Worm (Caenorhabditis elegans): Measurements from ENCODE around the gene F42C5.5.

F42C5.5 gene

DNA sequence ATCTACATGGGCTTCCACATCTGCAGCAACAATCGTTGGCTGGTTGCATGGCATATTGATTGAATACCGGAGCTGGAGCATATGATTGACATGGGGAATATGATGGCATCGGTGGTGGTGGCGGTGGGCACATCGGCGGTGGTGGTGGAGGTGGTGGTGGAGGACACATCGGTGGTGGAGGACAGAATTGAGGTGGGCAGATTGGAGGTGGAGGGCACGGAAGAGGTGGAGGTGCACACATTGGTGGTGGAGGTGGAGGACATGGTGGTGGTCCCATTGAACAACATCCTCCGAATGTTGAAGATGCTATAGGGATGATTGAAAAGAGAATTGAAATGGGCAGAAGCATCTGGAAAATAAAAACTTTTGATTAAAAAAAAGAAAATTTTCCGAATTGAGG is 16.4 kb upstream of the F42C5.5 start, which contains the start of gene grl-4:
TSS of gene grl-4 (minus strand) at position 351 of the 400 bp plus-strand sequence.
- no peak for TF ChIP-seq ceh-39 (tag; optimal IDR thresholded peaks at IDR 0.05)
- TF ChIP-seq sptf-1 (tag; optimal IDR thresholded peaks at IDR 0.05) = peak; percentile 5

ce11 chrIV:7309678-7310077 is 15.7 kb upstream of the F42C5.5 start:
- no peak for TF ChIP-seq bed-3 (GFP tag; optimal IDR thresholded peaks at IDR 0.05)
- no peak for TF ChIP-seq nhr-12 (tag; optimal IDR thresholded peaks at IDR 0.05)
- no peak for TF ChIP-seq pha-4 (tag; optimal IDR thresholded peaks at IDR 0.05)
- no peak for TF ChIP-seq unc-39 (tag; optimal IDR thresholded peaks at IDR 0.05)
- TF ChIP-seq sptf-1 (tag; optimal IDR thresholded peaks at IDR 0.05) = no peak
- TF ChIP-seq cnd-1 (tag; optimal IDR thresholded peaks at IDR 0.05) = no peak
- no peak for TF ChIP-seq ztf-11 (tag; optimal IDR thresholded peaks at IDR 0.05)
- TF ChIP-seq hlh-1 (tag; optimal IDR thresholded peaks at IDR 0.05) = no peak
- TF ChIP-seq flh-1 (GFP tag; optimal IDR thresholded peaks at IDR 0.05) = no peak
- TF ChIP-seq blmp-1 (tag; optimal IDR thresholded peaks at IDR 0.05) = no peak
- TF ChIP-seq mls-2 (tag; optimal IDR thresholded peaks at IDR 0.05) = no peak

DNA sequence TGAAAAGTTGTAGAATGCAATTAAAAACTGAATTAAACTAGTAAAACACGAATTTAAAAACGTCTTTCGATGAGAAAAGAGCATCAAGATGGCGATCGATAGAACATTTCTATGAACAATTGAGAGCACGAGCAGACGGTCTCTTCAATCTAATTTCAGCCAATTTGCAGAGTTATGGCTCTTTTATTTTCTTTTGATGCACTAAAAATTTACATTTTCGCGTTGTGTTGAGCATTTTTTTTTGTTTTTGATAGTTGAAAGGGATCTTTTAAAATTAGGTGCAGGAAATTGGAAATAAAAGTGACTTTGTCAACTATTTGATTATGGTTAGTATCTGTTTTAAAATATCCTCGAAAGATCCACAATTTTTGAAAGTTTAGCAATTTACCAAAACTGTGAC is 15.0 kb upstream of the F42C5.5 start, which contains the start of gene F42C5.6:
TSS of gene F42C5.6 (minus strand) at position 101 of the 400 bp plus-strand sequence.
- TF ChIP-seq unc-120 (tag; optimal IDR thresholded peaks at IDR 0.05; ENCODE audit: poor library complexity, severe bottlenecking) (no peak), flh-1 (GFP tag; optimal IDR thresholded peaks at IDR 0.05) (no peak), lsy-2 (tag; optimal IDR thresholded peaks at IDR 0.05) (no peak), M03D4.4 (tag; optimal IDR thresholded peaks at IDR 0.05) (no peak), ztf-11 (tag; optimal IDR thresholded peaks at IDR 0.05) (no peak), nhr-12 (tag; optimal IDR thresholded peaks at IDR 0.05) (no peak), sem-2 (GFP tag; optimal IDR thresholded peaks at IDR 0.05) (no peak), blmp-1 (tag; optimal IDR thresholded peaks at IDR 0.05) (no peak), tbx-8 (GFP tag; optimal IDR thresholded peaks at IDR 0.05) (no peak), cnd-1 (tag; optimal IDR thresholded peaks at IDR 0.05) (no peak), mab-5 (tag; optimal IDR thresholded peaks at IDR 0.05) (no peak), mep-1 (tag; optimal IDR thresholded peaks at IDR 0.05) (no peak), mls-2 (tag; optimal IDR thresholded peaks at IDR 0.05) (no peak)

ce11 chrIV:7305325-7305724 is 11.3 kb upstream of the F42C5.5 start, which contains the start of gene npr-27:
npr-27 (plus strand) TSS chrIV:7305625.
- TF ChIP-seq mls-2 (tag; optimal IDR thresholded peaks at IDR 0.05) (no peak), blmp-1 (tag; optimal IDR thresholded peaks at IDR 0.05) (no peak), ztf-11 (tag; optimal IDR thresholded peaks at IDR 0.05) (no peak), zip-8 (tag; optimal IDR thresholded peaks at IDR 0.05) (no peak), mep-1 (tag; optimal IDR thresholded peaks at IDR 0.05) (no peak), cnd-1 (tag; optimal IDR thresholded peaks at IDR 0.05) (no peak), lin-32 (GFP tag; optimal IDR thresholded peaks at IDR 0.05) (no peak), sptf-1 (tag; optimal IDR thresholded peaks at IDR 0.05) (no peak), bed-3 (GFP tag; optimal IDR thresholded peaks at IDR 0.05) (no peak), ham-2 (GFP tag; optimal IDR thresholded peaks at IDR 0.05) (no peak), elt-1 (tag; optimal IDR thresholded peaks at IDR 0.05; ENCODE audit: borderline replicate concordance, insufficient read depth) (no peak), ceh-83 (GFP tag; optimal IDR thresholded peaks at IDR 0.05) (no peak), nhr-76 (tag; optimal IDR thresholded peaks at IDR 0.05) (no peak), unc-120 (tag; optimal IDR thresholded peaks at IDR 0.05; ENCODE audit: poor library complexity, severe bottlenecking) (no peak), lin-13 (tag; optimal IDR thresholded peaks at IDR 0.05) (no peak), drap-1 (GFP tag; optimal IDR thresholded peaks at IDR 0.05) (no peak)

DNA sequence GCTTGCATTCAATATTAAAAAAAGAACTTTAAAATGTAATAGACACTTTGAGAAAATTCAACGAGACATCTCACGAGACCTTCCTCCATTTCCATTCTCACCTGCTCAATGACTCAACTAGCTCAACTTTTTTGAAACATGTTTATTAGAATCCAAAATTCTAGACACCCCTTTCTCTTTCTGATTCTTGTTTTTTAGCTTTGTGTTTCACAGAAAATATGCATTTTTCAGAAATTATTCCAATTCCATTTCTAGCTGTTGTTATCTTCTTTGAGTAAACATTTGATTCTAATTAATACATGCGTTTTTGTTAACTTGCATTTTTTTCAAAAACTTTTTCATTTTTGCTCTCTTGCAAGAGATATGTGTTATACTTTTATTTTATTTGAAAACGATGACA is 7.5 kb upstream of the F42C5.5 start:
- TF ChIP-seq ztf-11 (tag; optimal IDR thresholded peaks at IDR 0.05) (no peak), nhr-12 (tag; optimal IDR thresholded peaks at IDR 0.05) (no peak), sptf-1 (tag; optimal IDR thresholded peaks at IDR 0.05) (no peak), snpc-4 (tag; optimal IDR thresholded peaks at IDR 0.05) (no peak)

ce11 chrIV:7291957-7292356 is 2.1 kb downstream of the F42C5.5 start, which contains the start of gene F42C5.4:
F42C5.4 (minus strand) TSS chrIV:7292127.
- TF ChIP-seq ces-1 (GFP tag; optimal IDR thresholded peaks at IDR 0.05) = no peak
- TF ChIP-seq nhr-76 (tag; optimal IDR thresholded peaks at IDR 0.05) = no peak
- no peak for TF ChIP-seq lin-13 (tag; optimal IDR thresholded peaks at IDR 0.05)
- no peak for TF ChIP-seq mab-5 (tag; optimal IDR thresholded peaks at IDR 0.05)
- TF ChIP-seq hlh-1 (tag; optimal IDR thresholded peaks at IDR 0.05) = no peak
- TF ChIP-seq blmp-1 (tag; optimal IDR thresholded peaks at IDR 0.05) = no peak
- TF ChIP-seq bed-3 (GFP tag; optimal IDR thresholded peaks at IDR 0.05) = no peak
- TF ChIP-seq lin-32 (GFP tag; optimal IDR thresholded peaks at IDR 0.05) = no peak
- no peak for TF ChIP-seq zip-8 (tag; optimal IDR thresholded peaks at IDR 0.05)
- TF ChIP-seq nhr-28 (tag; optimal IDR thresholded peaks at IDR 0.05) = no peak
- no peak for TF ChIP-seq tbx-8 (GFP tag; optimal IDR thresholded peaks at IDR 0.05)
- TF ChIP-seq sem-2 (GFP tag; optimal IDR thresholded peaks at IDR 0.05) = no peak
- TF ChIP-seq cnd-1 (tag; optimal IDR thresholded peaks at IDR 0.05) = no peak
- TF ChIP-seq mls-2 (tag; optimal IDR thresholded peaks at IDR 0.05) = no peak
- no peak for TF ChIP-seq elt-3 (tag; optimal IDR thresholded peaks at IDR 0.05)
- no peak for TF ChIP-seq nhr-2 (tag; optimal IDR thresholded peaks at IDR 0.05)
- no peak for TF ChIP-seq ceh-43 (GFP tag; optimal IDR thresholded peaks at IDR 0.05)
- TF ChIP-seq nhr-12 (tag; optimal IDR thresholded peaks at IDR 0.05) = no peak
